Worm (Caenorhabditis elegans): ENCODE results near the gene nep-25.

DNA sequence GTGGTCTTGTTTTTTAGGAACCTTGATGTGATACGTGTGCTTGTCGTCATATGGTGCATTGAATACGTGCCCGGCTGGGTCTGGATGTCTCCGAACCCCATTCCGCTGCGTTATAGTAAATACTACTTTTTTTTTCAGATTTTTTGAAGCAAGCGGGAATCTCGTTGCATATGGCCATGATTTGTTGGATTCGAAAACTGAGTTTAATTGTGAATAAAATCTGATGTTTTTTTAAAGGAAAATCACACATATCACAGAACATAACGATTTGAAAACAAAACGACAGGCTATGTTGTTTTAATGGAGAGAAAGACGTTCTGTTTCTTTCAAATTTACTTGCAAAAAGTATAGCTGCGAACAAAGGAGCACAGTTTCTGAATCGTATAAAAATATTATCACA is 3.4 kb downstream of the nep-25 start, which contains the start of the genes ZK1248.17 and H41C03.3:
- no peak for TF ChIP-seq snpc-4 (tag; optimal IDR thresholded peaks at IDR 0.05)
- no peak for TF ChIP-seq aly-2 (tag; optimal IDR thresholded peaks at IDR 0.05)
- TF ChIP-seq unc-39 (tag; optimal IDR thresholded peaks at IDR 0.05) = no peak
- no peak for TF ChIP-seq nhr-76 (tag; optimal IDR thresholded peaks at IDR 0.05)
- TF ChIP-seq ceh-32 (tag; optimal IDR thresholded peaks at IDR 0.05; ENCODE audit: poor library complexity) = no peak
- no peak for TF ChIP-seq mdl-1 (tag; optimal IDR thresholded peaks at IDR 0.05)
- TF ChIP-seq ceh-44 (GFP tag; IDR thresholded peaks at IDR 0.05) = no peak
- no peak for TF ChIP-seq fos-1 (tag; optimal IDR thresholded peaks at IDR 0.05)
- no peak for TF ChIP-seq nhr-237 (tag; optimal IDR thresholded peaks at IDR 0.05)
- TF ChIP-seq zip-11 (GFP tag; IDR thresholded peaks at IDR 0.05) = no peak
